Worm (Caenorhabditis elegans): ENCODE results near the gene T27E7.3.

T27E7.3 gene

DNA sequence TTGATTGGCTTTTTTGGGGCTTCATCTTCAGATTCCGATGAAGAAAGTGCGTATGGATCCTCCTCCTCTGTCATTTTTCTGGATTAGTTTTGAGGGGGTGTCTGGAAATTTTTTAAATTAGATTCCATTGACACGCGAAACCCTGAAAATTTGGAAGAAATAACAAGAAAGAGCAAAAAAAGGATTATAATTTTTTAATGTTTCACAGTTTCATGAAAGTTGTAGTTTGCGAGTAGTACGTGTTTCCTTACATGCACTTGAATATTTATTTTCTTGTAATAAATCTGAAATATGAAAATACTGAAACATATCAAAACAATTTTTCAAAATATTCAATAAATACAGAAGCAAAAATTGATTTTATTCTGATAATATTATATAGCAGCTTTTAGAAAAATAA lies 23.8 kb upstream of the T27E7.3 start, which contains the start of gene tag-273:
Gene tag-273 (minus strand): TSS at position 101 of the 400 bp plus-strand sequence.
- TF ChIP-seq mep-1 (tag; optimal IDR thresholded peaks at IDR 0.05) = no peak

ce11 chrIV:14506042-14506441 lies 22.8 kb upstream of the T27E7.3 start:
- TF ChIP-seq pag-3 (tag; optimal IDR thresholded peaks at IDR 0.05; ENCODE audit: borderline replicate concordance, insufficient read depth) (peak; percentile 26), hlh-4 (tag; optimal IDR thresholded peaks at IDR 0.05) (no peak), C34B4.2 (tag; optimal IDR thresholded peaks at IDR 0.05) (no peak), skn-1 (tag; optimal IDR thresholded peaks at IDR 0.05) (peak; percentile 3)

DNA sequence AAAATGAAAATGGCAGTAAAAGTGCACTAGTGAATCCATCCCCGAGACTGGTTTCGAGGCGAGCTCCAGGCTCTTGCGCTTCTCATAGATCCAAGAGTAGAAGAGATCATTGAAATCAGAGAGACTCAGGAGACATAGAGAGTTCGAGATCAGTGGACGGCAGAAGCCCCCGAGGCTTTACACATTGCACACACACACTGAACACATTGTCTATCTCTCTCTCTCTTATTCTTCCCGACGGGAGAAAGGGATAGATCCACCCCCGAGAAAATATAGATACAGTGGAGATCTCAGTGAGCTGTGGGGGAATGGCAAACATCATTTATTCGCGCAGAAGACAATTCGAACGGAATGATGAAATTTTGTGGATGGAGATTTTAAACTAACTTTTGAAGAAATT lies 21.8 kb upstream of the T27E7.3 start:
- TF ChIP-seq ets-5 (GFP tag; IDR thresholded peaks at IDR 0.05) (no peak), dsc-1 (tag; optimal IDR thresholded peaks at IDR 0.05) (peak; percentile 31), lsy-2 (tag; optimal IDR thresholded peaks at IDR 0.05) (peak in 1 of 2 experiments; percentile 8), C16A3.4 (tag; optimal IDR thresholded peaks at IDR 0.05) (no peak), tbx-2 (tag; optimal IDR thresholded peaks at IDR 0.05) (no peak), efl-1 (optimal IDR thresholded peaks at IDR 0.05) (no peak), efl-1 (GFP tag; optimal IDR thresholded peaks at IDR 0.05 in 1 of 2) (peak in 1 of 2 experiments; percentile 75), rnt-1 (tag; optimal IDR thresholded peaks at IDR 0.05) (peak; percentile 59), lir-3 (tag; optimal IDR thresholded peaks at IDR 0.05; ENCODE audit: poor library complexity) (no peak), nhr-20 (tag; optimal IDR thresholded peaks at IDR 0.05) (no peak), nhr-237 (tag; optimal IDR thresholded peaks at IDR 0.05) (no peak), grh-1 (GFP tag; IDR thresholded peaks at IDR 0.05) (no peak), isw-1 (GFP tag; IDR thresholded peaks at IDR 0.05) (no peak), Y116A8C.19 (tag; optimal IDR thresholded peaks at IDR 0.05; ENCODE audit: borderline replicate concordance) (no peak)

- TF ChIP-seq snpc-4 (tag; optimal IDR thresholded peaks at IDR 0.05) = no peak
- no peak for TF ChIP-seq egl-13 (tag; optimal IDR thresholded peaks at IDR 0.05)
- no peak for TF ChIP-seq zip-4 (GFP tag; optimal IDR thresholded peaks at IDR 0.05)
- TF ChIP-seq ceh-63 (GFP tag; optimal IDR thresholded peaks at IDR 0.05) = no peak
- no peak for TF ChIP-seq unc-86 (tag; optimal IDR thresholded peaks at IDR 0.05)
- no peak for TF ChIP-seq egl-27 (tag; optimal IDR thresholded peaks at IDR 0.05)
- TF ChIP-seq fkh-8 (tag; optimal IDR thresholded peaks at IDR 0.05) = no peak
- TF ChIP-seq mef-2 (tag; optimal IDR thresholded peaks at IDR 0.05) = no peak
- TF ChIP-seq lin-15B (tag; optimal IDR thresholded peaks at IDR 0.05) = no peak
- no peak for TF ChIP-seq hlh-4 (tag; optimal IDR thresholded peaks at IDR 0.05)
- no peak for TF ChIP-seq sptf-1 (tag; optimal IDR thresholded peaks at IDR 0.05)
- TF ChIP-seq irx-1 (tag; optimal IDR thresholded peaks at IDR 0.05) = no peak
- TF ChIP-seq alr-1 (tag; optimal IDR thresholded peaks at IDR 0.05; ENCODE audit: borderline replicate concordance) = no peak
- no peak for TF ChIP-seq lin-39 (tag; optimal IDR thresholded peaks at IDR 0.05)
- TF ChIP-seq lin-13 (GFP tag; optimal IDR thresholded peaks at IDR 0.05) = no peak
- no peak for TF ChIP-seq nhr-237 (tag; optimal IDR thresholded peaks at IDR 0.05)
- no peak for TF ChIP-seq grh-1 (GFP tag; IDR thresholded peaks at IDR 0.05)
- TF ChIP-seq zag-1 (tag; optimal IDR thresholded peaks at IDR 0.05) = no peak
Observed at ce11 chrIV:14512405-14512804, 16.4 kb upstream of the T27E7.3 start, which contains the start of gene Y57G11A.5. Gene Y57G11A.5, minus strand, starts transcription at chrIV:14512505.

DNA sequence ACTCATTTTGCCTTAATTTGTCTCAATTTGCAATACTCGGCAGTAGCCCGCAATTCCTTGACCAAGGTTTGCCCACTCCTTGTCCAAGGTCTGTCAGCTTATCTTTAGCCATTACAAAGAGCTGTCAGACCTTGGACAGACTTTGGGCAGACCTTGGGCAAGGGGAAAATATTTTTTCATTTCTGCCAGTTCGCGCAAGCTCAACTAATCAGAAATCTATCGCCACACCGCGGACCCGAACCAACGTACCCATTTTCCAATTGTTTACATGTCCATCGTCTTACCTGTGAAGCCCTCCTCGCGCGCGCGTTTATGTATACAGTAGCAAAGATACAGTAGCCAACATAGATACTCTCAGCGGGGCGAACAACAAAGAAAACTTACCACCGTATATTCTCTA lies 13.7 kb upstream of the T27E7.3 start:
- TF ChIP-seq unc-130 (tag; optimal IDR thresholded peaks at IDR 0.05) (no peak), lin-15B (tag; optimal IDR thresholded peaks at IDR 0.05) (no peak), isw-1 (GFP tag; IDR thresholded peaks at IDR 0.05) (no peak), hlh-17 (GFP tag; optimal IDR thresholded peaks at IDR 0.05; ENCODE audit: borderline replicate concordance) (no peak), irx-1 (tag; optimal IDR thresholded peaks at IDR 0.05) (no peak)

Measured in whole organism, L1 larva.